Worm (Caenorhabditis elegans): ENCODE results near the gene ets-6.

ce11 chrV:7570290-7570689, 10.1 kb downstream of the ets-6 start, which contains the start of gene clec-212:
- TF ChIP-seq hnd-1 (tag; optimal IDR thresholded peaks at IDR 0.05) (no peak), pes-1 (GFP tag; IDR thresholded peaks at IDR 0.05) (no peak)
